Worm (Caenorhabditis elegans) whole organism, L4/young adult: ENCODE data around the gene hdl-2.
A peak's percentile ranks its signal among the peaks of the same experiment; 100 is the strongest.

Experiments
- W03F9.2 ChIP-seq: fragments of 150-350 bp; optimal IDR thresholded peaks from 2 replicates; lab custom pipeline; 2014; ENCODE audit warnings: missing biosample characterization, missing genetic modification characterization
- dao-5 ChIP-seq: sonication (generic microtip); optimal IDR thresholded peaks from 2 replicates; lab custom pipeline; 2016; ENCODE audit warnings: missing genotype, missing genetic modification characterization, moderate library complexity, missing compliant biosample characterization
- him-1 ChIP-seq: sonication (generic microtip); optimal IDR thresholded peaks from 2 replicates; lab custom pipeline; 2016; ENCODE audit warnings: missing genotype, missing genetic modification reagents, missing genetic modification characterization, missing compliant biosample characterization

The hdl-2 gene

ce11 chrIV:8906743-8907142 is 32.8 kb downstream of the hdl-2 start, which contains the start of gene C27B7.7:
Gene C27B7.7, plus strand, starts transcription at chrIV:8907043.
- TF ChIP-seq dao-5: no peak
- TF ChIP-seq him-1 (tag; lab: Kevin White, UChicago): no peak
- no peak for TF ChIP-seq W03F9.2 (tag; lab: Kevin White, UChicago)

- no peak for TF ChIP-seq dao-5
- TF ChIP-seq him-1 (tag; lab: Kevin White, UChicago): no peak
- no peak for TF ChIP-seq W03F9.2 (tag; lab: Kevin White, UChicago)
These were observed 40.2 kb downstream of the hdl-2 start for ce11 chrIV:8914187-8914586.

ce11 chrIV:8916010-8916409 is 42.1 kb downstream of the hdl-2 start, which contains the start of gene C27B7.9:
Gene C27B7.9, minus strand, starts transcription at chrIV:8916110.
- no peak for TF ChIP-seq W03F9.2 (tag; lab: Kevin White, UChicago)
- no peak for TF ChIP-seq dao-5
- no peak for TF ChIP-seq him-1 (tag; lab: Kevin White, UChicago)

ce11 chrIV:8918790-8919189 is 44.8 kb downstream of the hdl-2 start, which contains the start of gene rap-1:
Gene rap-1, minus strand, starts transcription at chrIV:8918890.
- no peak for TF ChIP-seq dao-5
- TF ChIP-seq him-1 (tag; lab: Kevin White, UChicago): no peak
- TF ChIP-seq W03F9.2 (tag; lab: Kevin White, UChicago): no peak

ce11 chrIV:8920284-8920806 is 46.4 kb downstream of the hdl-2 start:
- TF ChIP-seq dao-5 (no peak), W03F9.2 (tag; lab: Kevin White, UChicago) (no peak), him-1 (tag; lab: Kevin White, UChicago) (no peak)

ce11 chrIV:8921166-8921565 is 47.2 kb downstream of the hdl-2 start:
- TF ChIP-seq dao-5: no peak
- no peak for TF ChIP-seq W03F9.2 (tag; lab: Kevin White, UChicago)
- no peak for TF ChIP-seq him-1 (tag; lab: Kevin White, UChicago)

- TF ChIP-seq W03F9.2 (tag; lab: Kevin White, UChicago): peak; percentile 4
- TF ChIP-seq dao-5: no peak
These were observed 48.0 kb downstream of the hdl-2 start, which contains the start of gene D1046.16 for ce11 chrIV:8921956-8922355. Gene D1046.16, plus strand, starts transcription at chrIV:8922150.

ce11 chrIV:8923381-8923780 is 49.4 kb downstream of the hdl-2 start:
- no peak for TF ChIP-seq him-1 (tag; lab: Kevin White, UChicago)
- peak; percentile 60 for TF ChIP-seq W03F9.2 (tag; lab: Kevin White, UChicago)
- TF ChIP-seq dao-5: no peak

- TF ChIP-seq him-1 (tag; lab: Kevin White, UChicago) (no peak), W03F9.2 (tag; lab: Kevin White, UChicago) (no peak), dao-5 (no peak)
These were observed 50.2 kb downstream of the hdl-2 start for ce11 chrIV:8924126-8924525.

ce11 chrIV:8925990-8926389 is 52.0 kb downstream of the hdl-2 start, which contains the start of the genes D1046.2 and cfim-2:
Gene D1046.2, minus strand, starts transcription at chrIV:8926067.
Gene cfim-2, plus strand, starts transcription at chrIV:8926324.
- TF ChIP-seq W03F9.2 (tag; lab: Kevin White, UChicago): no peak
- TF ChIP-seq him-1 (tag; lab: Kevin White, UChicago): no peak
- no peak for TF ChIP-seq dao-5

- TF ChIP-seq him-1 (tag; lab: Kevin White, UChicago) (no peak), dao-5 (no peak), W03F9.2 (tag; lab: Kevin White, UChicago) (no peak)
These were observed 52.6 kb downstream of the hdl-2 start for ce11 chrIV:8926511-8926910.
